Fruit fly (Drosophila melanogaster) whole organism, embryonic: Measurements from ENCODE around the gene Actn.
A peak's percentile ranks its signal among the peaks of the same experiment; 100 is the strongest.

Source experiments
- CG10267 ChIP-seq: fragments of 200-800 bp; sonication (Bioruptor generic); optimal IDR thresholded peaks from 2 replicates; lab custom pipeline; 2018; ENCODE audit warnings: missing biosample characterization, mild to moderate bottlenecking, missing genetic modification characterization, moderate library complexity
- CG12219 ChIP-seq: fragments of 200-800 bp; sonication (Bioruptor generic); optimal IDR thresholded peaks from 3 replicates; lab custom pipeline; 2018; ENCODE audit warnings: missing biosample characterization, mild to moderate bottlenecking, missing genetic modification characterization
- CG12391 ChIP-seq: fragments of 200-800 bp; sonication (Bioruptor generic); optimal IDR thresholded peaks from 3 replicates; lab custom pipeline; 2018; ENCODE audit warnings: missing biosample characterization, mild to moderate bottlenecking, missing genetic modification characterization, moderate library complexity
- CG13287 ChIP-seq: fragments of 200-800 bp; sonication (Bioruptor generic); IDR thresholded peaks from 2 replicates; pipeline ENCODE4 v1.3.6; 2022; ENCODE audit warnings: missing biosample characterization, missing genetic modification characterization; ENCODE audit not compliant: partially characterized antibody
- CG13424 ChIP-seq: fragments of 200-800 bp; sonication (Bioruptor generic); optimal IDR thresholded peaks from 2 replicates; lab custom pipeline; 2019; ENCODE audit warnings: missing biosample characterization, mild to moderate bottlenecking, missing genetic modification characterization, moderate library complexity
- CG14710 ChIP-seq: fragments of 200-800 bp; sonication (Bioruptor generic); optimal IDR thresholded peaks from 3 replicates; lab custom pipeline; 2019; ENCODE audit warnings: missing biosample characterization, mild to moderate bottlenecking, missing genetic modification characterization, moderate library complexity
- CG15514 ChIP-seq: fragments of 200-800 bp; sonication (Bioruptor generic); optimal IDR thresholded peaks from 3 replicates; lab custom pipeline; 2017; ENCODE audit warnings: missing biosample characterization, missing genetic modification characterization, mild to moderate bottlenecking, moderate library complexity, missing genetic modification reagents
- CG17361 ChIP-seq: fragments of 200-800 bp; sonication (Bioruptor generic); IDR thresholded peaks from 3 replicates; pipeline ENCODE4 v1.3.6; 2022; ENCODE audit warnings: missing biosample characterization, missing genetic modification characterization
- CG18011 ChIP-seq: fragments of 200-800 bp; sonication (Bioruptor generic); optimal IDR thresholded peaks from 2 replicates; lab custom pipeline; 2017; ENCODE audit warnings: missing biosample characterization, missing genetic modification characterization, mild to moderate bottlenecking, moderate library complexity, missing genotype
- CG18262 ChIP-seq: fragments of 200-800 bp; optimal IDR thresholded peaks from 3 replicates; lab custom pipeline; 2019; ENCODE audit warnings: missing biosample characterization, mild to moderate bottlenecking, missing genetic modification characterization, moderate library complexity
- CG2712 ChIP-seq: fragments of 200-800 bp; optimal IDR thresholded peaks from 3 replicates; lab custom pipeline; 2019; ENCODE audit warnings: missing biosample characterization, mild to moderate bottlenecking, missing genetic modification characterization, moderate library complexity
- CG4282 ChIP-seq: fragments of 200-800 bp; sonication (Bioruptor generic); optimal IDR thresholded peaks from 2 replicates; lab custom pipeline; 2016; ENCODE audit warnings: missing biosample characterization, missing genetic modification characterization
- CG4424 ChIP-seq: fragments of 200-800 bp; sonication (Bioruptor generic); optimal IDR thresholded peaks from 3 replicates; lab custom pipeline; 2016; ENCODE audit warnings: missing biosample characterization, missing genetic modification characterization
- CG6683 ChIP-seq: fragments of 200-800 bp; sonication (Bioruptor generic); optimal IDR thresholded peaks from 2 replicates; lab custom pipeline; 2017; ENCODE audit warnings: missing biosample characterization, mild to moderate bottlenecking, missing genetic modification characterization, missing genetic modification reagents
- CG6689 ChIP-seq: fragments of 200-800 bp; sonication (Bioruptor generic); IDR thresholded peaks from 2 replicates; pipeline ENCODE4 v1.3.6; 2022; ENCODE audit warnings: missing biosample characterization, missing genetic modification characterization
- CG7839 ChIP-seq: fragments of 200-800 bp; sonication (Bioruptor generic); optimal IDR thresholded peaks from 3 replicates; lab custom pipeline; 2018; ENCODE audit warnings: missing biosample characterization, mild to moderate bottlenecking, missing genetic modification characterization, moderate library complexity
- CG7928 ChIP-seq: fragments of 200-800 bp; sonication (Bioruptor generic); optimal IDR thresholded peaks from 2 replicates; lab custom pipeline; 2017; ENCODE audit warnings: missing biosample characterization, mild to moderate bottlenecking, missing genetic modification characterization
- CG9215 ChIP-seq: fragments of 200-800 bp; sonication (Bioruptor generic); IDR thresholded peaks from 2 replicates; pipeline ENCODE4 v1.3.6; 2022; ENCODE audit warnings: missing biosample characterization, missing genetic modification characterization
- CG9932 ChIP-seq: fragments of 200-800 bp; sonication (Bioruptor generic); IDR thresholded peaks from 2 replicates; pipeline ENCODE4 v1.3.6; 2022; ENCODE audit warnings: missing biosample characterization, missing genetic modification characterization
- CoRest ChIP-seq: fragments of 200-800 bp; sonication (Bioruptor generic); optimal IDR thresholded peaks from 3 replicates; lab custom pipeline; 2018; ENCODE audit warnings: missing biosample characterization, mild to moderate bottlenecking, missing genetic modification characterization, moderate library complexity
- Dll ChIP-seq: fragments of 200-800 bp; sonication (Bioruptor generic); IDR thresholded peaks from 4 replicates; pipeline ENCODE4 v1.3.6; 2022; ENCODE audit warnings: missing biosample characterization, missing genetic modification characterization; ENCODE audit not compliant: partially characterized antibody
- MBD-R2 ChIP-seq: fragments of 200-800 bp; sonication (Bioruptor generic); IDR thresholded peaks from 2 replicates; pipeline ENCODE4 v1.3.6; 2022; ENCODE audit warnings: missing biosample characterization, missing genetic modification characterization
- Scr ChIP-seq: fragments of 200-800 bp; sonication (Bioruptor generic); IDR thresholded peaks from 2 replicates; pipeline ENCODE4 v1.3.6; 2022; ENCODE audit warnings: missing biosample characterization, missing genetic modification characterization; ENCODE audit not compliant: partially characterized antibody
- Six4 ChIP-seq: fragments of 200-800 bp; sonication (Bioruptor generic); optimal IDR thresholded peaks from 2 replicates; lab custom pipeline; 2016; ENCODE audit warnings: missing biosample characterization, missing genetic modification characterization
- Sry-β ChIP-seq: fragments of 200-800 bp; sonication (Bioruptor generic); optimal IDR thresholded peaks from 2 replicates; lab custom pipeline; 2018; ENCODE audit warnings: missing biosample characterization, mild to moderate bottlenecking, missing genetic modification characterization, moderate library complexity
- YL-1 ChIP-seq: fragments of 200-800 bp; sonication (Bioruptor generic); optimal IDR thresholded peaks from 3 replicates; lab custom pipeline; 2017; ENCODE audit warnings: missing biosample characterization, mild to moderate bottlenecking, missing genetic modification characterization
- bcd ChIP-seq: fragments of 200-800 bp; sonication (Bioruptor generic); optimal IDR thresholded peaks from 2 replicates; lab custom pipeline; 2017; ENCODE audit warnings: missing biosample characterization, mild to moderate bottlenecking, missing genetic modification characterization
- dm ChIP-seq: fragments of 200-800 bp; sonication (Bioruptor generic); optimal IDR thresholded peaks from 3 replicates; lab custom pipeline; 2016; ENCODE audit warnings: missing biosample characterization, missing genetic modification characterization
- gem ChIP-seq: fragments of 200-800 bp; sonication (Bioruptor generic); optimal IDR thresholded peaks from 2 replicates; lab custom pipeline; 2019; ENCODE audit warnings: missing biosample characterization, mild to moderate bottlenecking, missing genetic modification characterization, moderate library complexity
- gfzf ChIP-seq: fragments of 200-800 bp; sonication (Bioruptor generic); optimal IDR thresholded peaks from 2 replicates; lab custom pipeline; 2016; ENCODE audit warnings: missing biosample characterization, mild to moderate bottlenecking, missing genetic modification characterization, moderate library complexity
- grau ChIP-seq: fragments of 200-800 bp; optimal IDR thresholded peaks from 3 replicates; lab custom pipeline; 2019; ENCODE audit warnings: missing biosample characterization, mild to moderate bottlenecking, missing genetic modification characterization, moderate library complexity
- hbn ChIP-seq: fragments of 200-800 bp; sonication (Bioruptor generic); IDR thresholded peaks from 2 replicates; pipeline ENCODE4 v1.3.6; 2022; ENCODE audit warnings: missing biosample characterization, missing genetic modification characterization; ENCODE audit not compliant: partially characterized antibody
- phol ChIP-seq: fragments of 200-800 bp; sonication (Bioruptor generic); optimal IDR thresholded peaks from 3 replicates; lab custom pipeline; 2018; ENCODE audit warnings: missing biosample characterization, mild to moderate bottlenecking, missing genetic modification characterization, moderate library complexity
- prd ChIP-seq, 3 experiments: fragments of >200 bp in 2 of 3; fragments of 200-800 bp in 1 of 3; sonication (Bioruptor generic) in 1 of 3; optimal IDR thresholded peaks in 2 of 3; IDR thresholded peaks in 1 of 3; 2 replicates in 2 of 3; 3 replicates in 1 of 3; pipeline versions ENCODE4 v1.3.6 to Lab custom; 2017 to 2022; ENCODE audit warnings: missing biosample characterization in 1 of 3, missing genetic modification characterization in 1 of 3
- pzg ChIP-seq: fragments of 200-800 bp; sonication (Bioruptor generic); optimal IDR thresholded peaks from 3 replicates; lab custom pipeline; 2018; ENCODE audit warnings: missing biosample characterization, mild to moderate bottlenecking, missing genetic modification characterization, moderate library complexity
- row ChIP-seq: fragments of 200-800 bp; sonication (Bioruptor generic); IDR thresholded peaks from 3 replicates; pipeline ENCODE4 v1.3.6; 2022; ENCODE audit warnings: missing biosample characterization, missing genetic modification characterization
- sens ChIP-seq: fragments of 200-800 bp; sonication (Bioruptor generic); peaks from one replicate; lab custom pipeline; 2016; ENCODE audit warnings: missing biosample characterization, missing genetic modification characterization
- seq ChIP-seq: fragments of 200-800 bp; sonication (Bioruptor generic); IDR thresholded peaks from 2 replicates; pipeline ENCODE4 v1.3.6; 2022; ENCODE audit warnings: missing biosample characterization, missing genetic modification characterization
- shn ChIP-seq: fragments of 200-800 bp; sonication (Bioruptor generic); optimal IDR thresholded peaks from 3 replicates; lab custom pipeline; 2016; ENCODE audit warnings: missing biosample characterization, missing genetic modification characterization
- so ChIP-seq: fragments of 200-800 bp; sonication (Bioruptor generic); IDR thresholded peaks from 3 replicates; pipeline ENCODE4 v1.3.6; 2022; ENCODE audit warnings: missing biosample characterization, missing genetic modification characterization
- sob ChIP-seq: fragments of 200-800 bp; sonication (Bioruptor generic); IDR thresholded peaks from 2 replicates; pipeline ENCODE4 v1.3.6; 2022; ENCODE audit warnings: missing biosample characterization, missing genetic modification characterization
- wek ChIP-seq: fragments of 200-800 bp; sonication (Bioruptor generic); optimal IDR thresholded peaks from 3 replicates; lab custom pipeline; 2018; ENCODE audit warnings: missing biosample characterization, mild to moderate bottlenecking, missing genetic modification characterization, moderate library complexity

The Actn gene

DNA sequence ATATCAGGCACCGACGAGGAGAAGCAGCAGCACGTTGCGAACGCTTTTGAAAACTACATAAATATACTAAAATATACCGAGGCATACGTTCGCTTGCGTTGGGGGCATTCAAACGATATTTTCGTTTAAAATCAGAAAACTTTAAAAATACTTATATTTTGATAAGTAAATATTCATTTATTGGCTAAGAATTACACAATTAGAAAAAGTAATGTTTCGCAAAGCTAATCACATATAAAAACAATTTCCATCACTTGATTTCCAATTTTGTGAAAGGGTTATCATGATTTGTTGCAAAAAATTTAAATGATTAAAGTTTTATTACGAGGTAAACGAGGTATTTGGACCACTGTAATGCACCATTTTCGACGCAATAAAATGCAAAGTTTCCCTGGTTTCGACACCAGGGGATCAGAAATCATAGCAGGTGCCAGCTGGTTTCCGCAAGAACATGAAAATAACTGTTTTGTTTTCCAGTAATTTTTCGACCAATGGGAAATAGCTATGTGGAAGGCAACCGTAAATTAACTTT is 33.8 kb upstream of the Actn start, which contains the start of gene CG4045 (continued):
- TF ChIP-seq Scr (GFP tag; lab: Robert Waterston, UW), result peak; percentile 29; the same call in 1 of the 2 replicates
- peak; percentile 19 for TF ChIP-seq CG15514 (GFP tag; lab: Kevin White, UChicago)
- no peak for TF ChIP-seq bcd (GFP tag; lab: Kevin White, UChicago)
- TF ChIP-seq row (GFP tag; lab: Robert Waterston, UW), result peak; percentile 54
- no peak for TF ChIP-seq Six4 (GFP tag; lab: Kevin White, UChicago)
- peak; percentile 64; the same call in 1 of the 2 replicates for TF ChIP-seq MBD-R2 (GFP tag; lab: Robert Waterston, UW)
- TF ChIP-seq gfzf (GFP tag; lab: Kevin White, UChicago), result peak; percentile 43
- no peak for TF ChIP-seq prd (optimal IDR thresholded peaks at IDR 0.05; lab: Kevin White, UChicago)
- no peak; the same call in 2 of the 3 replicates for TF ChIP-seq prd (GFP tag; IDR thresholded peaks at IDR 0.05; lab: Robert Waterston, UW)
- TF ChIP-seq hbn (GFP tag; lab: Robert Waterston, UW), result peak; percentile 47; the same call in 1 of the 2 replicates
- TF ChIP-seq CG7839 (tag; lab: Kevin White, UChicago), result peak; percentile 39
- TF ChIP-seq CG9215 (GFP tag; lab: Robert Waterston, UW), result no peak
- peak; percentile 28 for TF ChIP-seq grau (tag; lab: Kevin White, UChicago)
- TF ChIP-seq dm (GFP tag; lab: Kevin White, UChicago), result no peak
- TF ChIP-seq shn (GFP tag; lab: Kevin White, UChicago), result no peak
- TF ChIP-seq CG17361 (GFP tag; lab: Robert Waterston, UW), result 0 out of 3 replicates have a peak, but pooled peaks have one; percentile 21
- no peak for TF ChIP-seq seq (GFP tag; lab: Robert Waterston, UW)
- TF ChIP-seq sens (GFP tag; lab: Kevin White, UChicago), result peak; percentile 73
- peak; percentile 2 for TF ChIP-seq CoRest (tag; lab: Kevin White, UChicago)
- no peak for TF ChIP-seq sob (GFP tag; lab: Robert Waterston, UW)
- peak; percentile 0 for TF ChIP-seq YL-1
- peak; percentile 15 for TF ChIP-seq CG12391
- TF ChIP-seq CG10267, result peak; percentile 19
- no peak for TF ChIP-seq CG18011 (GFP tag; lab: Kevin White, UChicago)
- no peak for TF ChIP-seq CG12219 (GFP tag; lab: Kevin White, UChicago)
- TF ChIP-seq CG2712 (tag; lab: Kevin White, UChicago), result peak; percentile 23
- TF ChIP-seq CG14710, result peak; percentile 12
- TF ChIP-seq CG4424, result peak; percentile 18
- no peak for TF ChIP-seq CG6683 (GFP tag; lab: Kevin White, UChicago)
- TF ChIP-seq gem (tag; lab: Kevin White, UChicago), result no peak
- TF ChIP-seq CG9932 (GFP tag; lab: Robert Waterston, UW), result no peak
- peak; percentile 14 for TF ChIP-seq phol (tag; lab: Kevin White, UChicago)
- TF ChIP-seq so, result no peak
- peak; percentile 83 for TF ChIP-seq wek (GFP tag; lab: Kevin White, UChicago)
- TF ChIP-seq pzg (GFP tag; lab: Kevin White, UChicago), result peak; percentile 20
- 0 out of 2 replicates have a peak, but pooled peaks have one; percentile 24 for TF ChIP-seq CG6689
- peak; percentile 17 for TF ChIP-seq CG18262 (tag; lab: Kevin White, UChicago)
- TF ChIP-seq Sry-β (GFP tag; lab: Kevin White, UChicago), result peak; percentile 40
- TF ChIP-seq CG13424, result peak; percentile 17
- TF ChIP-seq Dll (GFP tag; lab: Robert Waterston, UW), result 0 out of 4 replicates have a peak, but pooled peaks have one; percentile 19
- no peak for TF ChIP-seq CG7928
- TF ChIP-seq CG4282 (GFP tag; lab: Kevin White, UChicago), result no peak
- TF ChIP-seq CG13287 (GFP tag; lab: Robert Waterston, UW), result peak; percentile 23
